Worm (Caenorhabditis elegans) whole organism, L4 larva: ENCODE results near the gene M153.3.

Experiments
- D1046.2 ChIP-seq: fragments of 200-800 bp; sonication (Bioruptor generic); IDR thresholded peaks from 2 replicates; pipeline ENCODE4 v1.3.6; 2022; ENCODE audit warnings: missing genetic modification characterization, missing compliant biosample characterization
- Y105C5A.15 ChIP-seq: fragments of 200-800 bp; sonication (Bioruptor generic); IDR thresholded peaks from 2 replicates; pipeline ENCODE4 v1.3.6; 2022; ENCODE audit warnings: missing genetic modification characterization, missing compliant biosample characterization
- aha-1 ChIP-seq: fragments of 150-350 bp; peaks from one replicate; lab custom pipeline; 2014; ENCODE audit warnings: missing biosample characterization, missing genetic modification characterization
- attf-4 ChIP-seq: sonication (generic microtip); optimal IDR thresholded peaks from 3 replicates; lab custom pipeline; 2017; ENCODE audit warnings: missing biosample characterization, missing genetic modification characterization
- ceh-20 ChIP-seq: fragments of 200-800 bp; sonication (Bioruptor generic); IDR thresholded peaks from 2 replicates; pipeline ENCODE4 v1.3.6; 2022; ENCODE audit warnings: missing genetic modification reagents, missing genetic modification characterization, missing compliant biosample characterization
- ceh-28 ChIP-seq: fragments of 150-350 bp; optimal IDR thresholded peaks from 2 replicates; lab custom pipeline; 2014; ENCODE audit warnings: missing biosample characterization, missing genetic modification reagents, missing genetic modification characterization
- ceh-32 ChIP-seq: sonication (generic microtip); optimal IDR thresholded peaks from 2 replicates; lab custom pipeline; 2016; ENCODE audit warnings: mild to moderate bottlenecking, missing genetic modification characterization, missing compliant biosample characterization; ENCODE audit not compliant: poor library complexity
- ceh-44 ChIP-seq: fragments of 200-800 bp; sonication (Bioruptor generic); IDR thresholded peaks from 2 replicates; pipeline ENCODE4 v1.3.6; 2022; ENCODE audit warnings: missing genetic modification reagents, missing genetic modification characterization, missing compliant biosample characterization
- ceh-82 ChIP-seq: sonication (generic microtip); optimal IDR thresholded peaks from 2 replicates; lab custom pipeline; 2017; ENCODE audit warnings: missing biosample characterization, missing genetic modification characterization
- daf-19 ChIP-seq: fragments of 200-800 bp; sonication (Bioruptor generic); conservative IDR thresholded peaks from 2 replicates; pipeline ENCODE4 v1.3.6; 2022; ENCODE audit warnings: missing genetic modification characterization, missing compliant biosample characterization
- dpl-1 ChIP-seq: fragments of 150-350 bp; optimal IDR thresholded peaks from 2 replicates; lab custom pipeline; 2014; ENCODE audit warnings: missing biosample characterization, missing genetic modification reagents, missing genetic modification characterization
- duxl-1 ChIP-seq: sonication (generic microtip); optimal IDR thresholded peaks from 2 replicates; lab custom pipeline; 2016; ENCODE audit warnings: mild to moderate bottlenecking, missing genetic modification characterization, moderate library complexity, missing compliant biosample characterization; ENCODE audit not compliant: poor library complexity
- gei-8 ChIP-seq: fragments of 200-800 bp; sonication (Bioruptor generic); optimal IDR thresholded peaks from 2 replicates; lab custom pipeline; 2018; ENCODE audit warnings: mild to moderate bottlenecking, missing genetic modification characterization, missing compliant biosample characterization
- hlh-11 ChIP-seq: fragments of 200-800 bp; sonication (Bioruptor generic); optimal IDR thresholded peaks from 2 replicates; lab custom pipeline; 2018; ENCODE audit warnings: mild to moderate bottlenecking, missing genetic modification characterization, missing compliant biosample characterization
- lin-38 ChIP-seq: fragments of 200-800 bp; sonication (Bioruptor generic); IDR thresholded peaks from 2 replicates; pipeline ENCODE4 v1.3.6; 2022; ENCODE audit warnings: missing genetic modification reagents, missing genetic modification characterization, missing compliant biosample characterization
- mdl-1 ChIP-seq, 2 experiments: fragments of 150-350 bp in 1 of 2; sonication (generic microtip) in 1 of 2; optimal IDR thresholded peaks; 2 replicates each; lab custom pipeline; 2014 to 2017; ENCODE audit warnings: missing biosample characterization in 2 of 2, missing genetic modification characterization in 2 of 2
- mes-2 ChIP-seq: sonication (generic microtip); optimal IDR thresholded peaks from 2 replicates; lab custom pipeline; 2016; ENCODE audit warnings: missing genotype, mild to moderate bottlenecking, missing genetic modification characterization, missing compliant biosample characterization; ENCODE audit not compliant: poor library complexity, severe bottlenecking
- nhr-102 ChIP-seq: sonication (generic microtip); optimal IDR thresholded peaks from 2 replicates; lab custom pipeline; 2016; ENCODE audit warnings: mild to moderate bottlenecking, missing genetic modification characterization, moderate library complexity, missing compliant biosample characterization
- nhr-11 ChIP-seq: fragments of 150-350 bp; optimal IDR thresholded peaks from 2 replicates; lab custom pipeline; 2014; ENCODE audit warnings: missing biosample characterization, missing genetic modification characterization
- nhr-48 ChIP-seq: sonication (generic microtip); optimal IDR thresholded peaks from 2 replicates; lab custom pipeline; 2016; ENCODE audit warnings: mild to moderate bottlenecking, missing genetic modification characterization, missing compliant biosample characterization
- pha-4 ChIP-seq, 2 experiments: fragments of 150-350 bp in 1 of 2; fragments of 200-800 bp in 1 of 2; sonication (Bioruptor generic) in 1 of 2; IDR thresholded peaks in 1 of 2; optimal IDR thresholded peaks in 1 of 2; 2 replicates each; pipeline versions ENCODE4 v1.3.6 to Lab custom; 2014 to 2022; ENCODE audit warnings: missing genetic modification characterization in 2 of 2, missing genetic modification reagents in 2 of 2, missing biosample characterization in 1 of 2, missing compliant biosample characterization in 1 of 2
- rbr-2 ChIP-seq: sonication (generic microtip); optimal IDR thresholded peaks from 2 replicates; lab custom pipeline; 2016; ENCODE audit warnings: missing genotype, missing genetic modification characterization, missing compliant biosample characterization
- skn-1 ChIP-seq: fragments of 150-350 bp; optimal IDR thresholded peaks from 2 replicates; lab custom pipeline; 2014; ENCODE audit warnings: missing biosample characterization, missing genetic modification characterization
- snpc-4 ChIP-seq: fragments of 150-350 bp; optimal IDR thresholded peaks from 2 replicates; lab custom pipeline; 2014; ENCODE audit warnings: missing biosample characterization, missing genetic modification characterization
- spr-1 ChIP-seq: sonication (generic microtip); optimal IDR thresholded peaks from 2 replicates; lab custom pipeline; 2016; ENCODE audit warnings: mild to moderate bottlenecking, missing genetic modification characterization, missing compliant biosample characterization
- unc-62 ChIP-seq, 3 experiments: fragments of 150-350 bp in 1 of 3; sonication (generic microtip); optimal IDR thresholded peaks in 2 of 3; peaks in 1 of 3; 1 replicate in 1 of 3; 2 replicates in 2 of 3; lab custom pipeline; 2014 to 2017; ENCODE audit warnings: missing biosample characterization in 3 of 3, missing genetic modification characterization in 3 of 3, missing genetic modification reagents in 3 of 3, missing genotype in 1 of 3
- zfp-3 ChIP-seq: fragments of 200-800 bp; sonication (Bioruptor generic); conservative IDR thresholded peaks from 2 replicates; pipeline ENCODE4 v1.3.6; 2022; ENCODE audit warnings: missing genetic modification reagents, missing genetic modification characterization, missing compliant biosample characterization

Gene M153.3

ce11 chrX:12158641-12159040 lies 16.0 kb downstream of the M153.3 start:
- TF ChIP-seq snpc-4 (no peak), mdl-1 (tag; optimal IDR thresholded peaks at IDR 0.05; lab: Kevin White, UChicago) (no peak), gei-8 (GFP tag; lab: Kevin White, UChicago) (no peak), spr-1 (no peak), ceh-82 (tag; lab: Kevin White, UChicago) (no peak), unc-62 (GFP tag; optimal IDR thresholded peaks at IDR 0.05 in 1 of 2; lab: Kevin White, UChicago) (peak in 1 of 2 experiments; percentile 15), unc-62 (tag; optimal IDR thresholded peaks at IDR 0.05; lab: Kevin White, UChicago) (no peak), lin-38 (GFP tag; lab: Robert Waterston, UW) (no peak), ceh-20 (GFP tag; lab: Robert Waterston, UW) (no peak), nhr-11 (tag; lab: Kevin White, UChicago) (peak; percentile 5), ceh-28 (tag; lab: Kevin White, UChicago) (no peak), ceh-44 (GFP tag; lab: Robert Waterston, UW) (no peak), rbr-2 (tag; lab: Kevin White, UChicago) (no peak), Y105C5A.15 (no peak)
- TF ChIP-seq, all 104 proteins: peak for 2

DNA sequence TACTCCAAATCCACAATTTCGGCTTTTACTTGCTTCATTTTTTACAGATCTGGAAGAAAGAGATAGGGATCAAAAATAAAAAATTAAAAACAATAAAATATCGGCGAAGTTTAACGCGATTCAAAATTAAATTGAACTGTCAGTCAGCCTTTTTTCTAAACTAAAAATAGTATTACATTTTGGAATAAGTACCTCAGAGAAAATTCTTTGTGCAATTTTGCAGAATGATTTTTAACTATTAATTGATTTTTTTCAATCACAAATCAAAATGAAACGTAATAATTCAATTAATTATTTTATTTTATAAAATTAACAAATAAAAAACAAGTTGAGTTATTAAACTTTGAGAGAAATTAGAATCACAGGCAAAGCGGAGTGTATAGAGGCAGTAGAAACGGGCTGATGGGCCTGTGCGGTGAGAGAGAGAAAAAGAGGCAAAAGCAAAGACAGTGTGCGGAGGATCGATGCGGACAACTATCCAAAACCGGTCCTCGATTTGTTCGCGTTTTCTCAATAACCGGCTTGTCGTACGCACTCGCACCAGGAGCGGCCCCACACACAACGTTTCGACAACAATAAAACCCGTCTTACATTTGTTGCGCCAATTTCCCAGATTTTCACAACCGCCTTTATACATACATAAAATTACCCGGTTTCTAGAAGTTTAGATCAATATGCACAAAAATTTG lies 17.5 kb downstream of the M153.3 start, which contains the start of gene F57G12.2:
Gene F57G12.2, minus strand, starts transcription at position 51 of the 689 bp plus-strand sequence.
- TF ChIP-seq unc-62 (GFP tag; optimal IDR thresholded peaks at IDR 0.05 in 1 of 2; lab: Kevin White, UChicago), result peak in 1 of 2 experiments; percentile 25
- TF ChIP-seq unc-62 (tag; optimal IDR thresholded peaks at IDR 0.05; lab: Kevin White, UChicago), result no peak
- TF ChIP-seq nhr-48 (tag; lab: Kevin White, UChicago), result peak; percentile 26
- no peak for TF ChIP-seq gei-8 (GFP tag; lab: Kevin White, UChicago)
- TF ChIP-seq ceh-82 (tag; lab: Kevin White, UChicago), result no peak
- peak; percentile 22 for TF ChIP-seq hlh-11 (tag; lab: Kevin White, UChicago)
- TF ChIP-seq ceh-44 (GFP tag; lab: Robert Waterston, UW), result no peak
- TF ChIP-seq, all 104 proteins: peak for 3

- TF ChIP-seq pha-4 (GFP tag; IDR thresholded peaks at IDR 0.05; lab: Robert Waterston, UW), result peak; percentile 12; the same call in 1 of the 2 replicates
- peak; percentile 83 for TF ChIP-seq pha-4 (tag; optimal IDR thresholded peaks at IDR 0.05; lab: Kevin White, UChicago)
- TF ChIP-seq aha-1 (tag; lab: Kevin White, UChicago), result peak; percentile 30
- no peak for TF ChIP-seq duxl-1
Observed at ce11 chrX:12162659-12163058, 20.0 kb downstream of the M153.3 start.

- TF ChIP-seq nhr-102 (tag; lab: Kevin White, UChicago) (no peak), nhr-48 (tag; lab: Kevin White, UChicago) (no peak), zfp-3 (GFP tag; lab: Robert Waterston, UW) (no peak), D1046.2 (GFP tag; lab: Robert Waterston, UW) (no peak), dpl-1 (GFP tag; lab: Kevin White, UChicago) (no peak), mes-2 (tag; lab: Kevin White, UChicago) (no peak), attf-4 (tag; lab: Kevin White, UChicago) (no peak)
Observed at ce11 chrX:12164047-12164446, 21.4 kb downstream of the M153.3 start.

- no peak for TF ChIP-seq zfp-3 (GFP tag; lab: Robert Waterston, UW)
- peak in 1 of 2 experiments; percentile 52 for TF ChIP-seq unc-62 (GFP tag; optimal IDR thresholded peaks at IDR 0.05 in 1 of 2; lab: Kevin White, UChicago)
- no peak for TF ChIP-seq unc-62 (tag; optimal IDR thresholded peaks at IDR 0.05; lab: Kevin White, UChicago)
- no peak for TF ChIP-seq daf-19 (GFP tag; lab: Robert Waterston, UW)
- TF ChIP-seq ceh-32 (tag; lab: Kevin White, UChicago), result no peak
- no peak for TF ChIP-seq Y105C5A.15
- no peak for TF ChIP-seq skn-1 (tag; lab: Kevin White, UChicago)
Observed at ce11 chrX:12164943-12165342, 22.3 kb downstream of the M153.3 start.
